Fruit fly (Drosophila melanogaster) whole organism, adult: Measurements from ENCODE around the gene pb.

Experiments used
- CG11617 ChIP-seq: fragments of 200-800 bp; sonication (Bioruptor generic); optimal IDR thresholded peaks from 2 replicates; lab custom pipeline; 2017; ENCODE audit warnings: mild to moderate bottlenecking, missing biosample characterization, missing genetic modification reagents, missing genetic modification characterization
- CG12768 ChIP-seq: fragments of 200-800 bp; sonication (Bioruptor generic); optimal IDR thresholded peaks from 2 replicates; lab custom pipeline; 2017; ENCODE audit warnings: missing biosample characterization, missing genetic modification characterization, mild to moderate bottlenecking, moderate library complexity, missing genetic modification reagents
- CG14711 ChIP-seq: fragments of 200-800 bp; sonication (Bioruptor generic); optimal IDR thresholded peaks from 2 replicates; lab custom pipeline; 2018; ENCODE audit warnings: missing biosample characterization, mild to moderate bottlenecking, missing genetic modification characterization, moderate library complexity
- CG1620 ChIP-seq: fragments of 200-800 bp; sonication (Bioruptor generic); optimal IDR thresholded peaks from 2 replicates; lab custom pipeline; 2016; ENCODE audit warnings: missing biosample characterization, missing genetic modification characterization
- CG33017 ChIP-seq: fragments of 200-800 bp; sonication (Bioruptor generic); optimal IDR thresholded peaks from 2 replicates; lab custom pipeline; 2018; ENCODE audit warnings: missing biosample characterization, mild to moderate bottlenecking, missing genetic modification characterization, moderate library complexity
- CG5204 ChIP-seq: fragments of 200-800 bp; sonication (Bioruptor generic); optimal IDR thresholded peaks from 2 replicates; lab custom pipeline; 2016; ENCODE audit warnings: missing biosample characterization, missing genetic modification characterization
- CG7045 ChIP-seq: fragments of 200-800 bp; sonication (Bioruptor generic); optimal IDR thresholded peaks from 2 replicates; lab custom pipeline; 2017; ENCODE audit warnings: missing biosample characterization, mild to moderate bottlenecking, missing genetic modification characterization
- CG7101 ChIP-seq: fragments of 200-800 bp; sonication (Bioruptor generic); optimal IDR thresholded peaks from 2 replicates; lab custom pipeline; 2018; ENCODE audit warnings: missing biosample characterization, mild to moderate bottlenecking, missing genetic modification characterization, moderate library complexity
- Clk ChIP-seq: fragments of 200-800 bp; sonication (Bioruptor generic); optimal IDR thresholded peaks from 2 replicates; lab custom pipeline; 2017; ENCODE audit warnings: missing biosample characterization, missing genetic modification characterization
- Crg-1 ChIP-seq: fragments of 200-800 bp; sonication (Bioruptor generic); optimal IDR thresholded peaks from 2 replicates; lab custom pipeline; 2016; ENCODE audit warnings: missing biosample characterization, missing genetic modification characterization
- Hr96 ChIP-seq: fragments of 200-800 bp; sonication (Bioruptor generic); optimal IDR thresholded peaks from 2 replicates; lab custom pipeline; 2016; ENCODE audit warnings: missing biosample characterization, missing genetic modification characterization
- Mnt ChIP-seq: fragments of 200-800 bp; sonication (Bioruptor generic); optimal IDR thresholded peaks from 2 replicates; lab custom pipeline; 2016; ENCODE audit warnings: missing biosample characterization, mild to moderate bottlenecking, missing genetic modification characterization
- bab1 ChIP-seq: fragments of 200-800 bp; sonication (Bioruptor generic); optimal IDR thresholded peaks from 3 replicates; lab custom pipeline; 2019; ENCODE audit warnings: missing biosample characterization, mild to moderate bottlenecking, missing genetic modification characterization, moderate library complexity
- cic ChIP-seq: fragments of 200-800 bp; sonication (Bioruptor generic); optimal IDR thresholded peaks from 2 replicates; lab custom pipeline; 2017; ENCODE audit warnings: missing biosample characterization, mild to moderate bottlenecking, missing genetic modification characterization, moderate library complexity
- cnc ChIP-seq, 2 experiments: fragments of >200 bp; optimal IDR thresholded peaks; 2 replicates each; lab custom pipeline; 2017
- kay ChIP-seq: fragments of 200-800 bp; sonication (Bioruptor generic); peaks from one replicate; lab custom pipeline; 2016; ENCODE audit warnings: missing biosample characterization, missing genetic modification characterization, borderline replicate concordance
- ovo ChIP-seq: fragments of 200-800 bp; sonication (Bioruptor generic); optimal IDR thresholded peaks from 2 replicates; lab custom pipeline; 2016; ENCODE audit warnings: missing biosample characterization, missing genetic modification characterization
- pad ChIP-seq: fragments of 200-800 bp; sonication (Bioruptor generic); optimal IDR thresholded peaks from 3 replicates; lab custom pipeline; 2017; ENCODE audit warnings: missing biosample characterization, missing genetic modification characterization, mild to moderate bottlenecking, moderate library complexity, missing genetic modification reagents
- tj ChIP-seq: fragments of 200-800 bp; sonication (Bioruptor generic); optimal IDR thresholded peaks from 3 replicates; lab custom pipeline; 2017; ENCODE audit warnings: missing biosample characterization, mild to moderate bottlenecking, missing genetic modification characterization, moderate library complexity
- toe ChIP-seq: fragments of 200-800 bp; sonication (Bioruptor generic); optimal IDR thresholded peaks from 2 replicates; lab custom pipeline; 2016; ENCODE audit warnings: missing biosample characterization, missing genetic modification characterization

pb gene

dm6 chr3R:6686428-6686827 is 55.4 kb downstream of the pb start, which contains the start of gene Ccp84Ag:
Ccp84Ag (plus strand) TSS chr3R:6686728.
- no peak for TF ChIP-seq pad (GFP tag; lab: Kevin White, UChicago)
- no peak for TF ChIP-seq bab1 (GFP tag; lab: Kevin White, UChicago)
- no peak for TF ChIP-seq CG33017 (tag; lab: Kevin White, UChicago)
- TF ChIP-seq CG1620 (GFP tag; lab: Kevin White, UChicago) = no peak
- TF ChIP-seq CG7101 (tag; lab: Kevin White, UChicago) = no peak
- TF ChIP-seq CG11617 (GFP tag; lab: Kevin White, UChicago) = no peak

- TF ChIP-seq kay (no peak), CG12768 (GFP tag; lab: Kevin White, UChicago) (no peak), bab1 (GFP tag; lab: Kevin White, UChicago) (no peak), Mnt (GFP tag; lab: Kevin White, UChicago) (no peak), CG7101 (tag; lab: Kevin White, UChicago) (no peak)
Measured at dm6 chr3R:6684145-6684544, 57.7 kb downstream of the pb start, which contains the start of gene Edg84A. Edg84A (plus strand) TSS chr3R:6684445.

- TF ChIP-seq tj (GFP tag; lab: Kevin White, UChicago) = no peak
- peak; percentile 7 for TF ChIP-seq kay
- no peak for TF ChIP-seq cnc (optimal IDR thresholded peaks at IDR 0.05; lab: Kevin White, UChicago)
- no peak for TF ChIP-seq Clk
- no peak for TF ChIP-seq toe (GFP tag; lab: Kevin White, UChicago)
Measured at dm6 chr3R:6683671-6684070, 58.2 kb downstream of the pb start.

dm6 chr3R:6683135-6683534 is 58.7 kb downstream of the pb start:
- TF ChIP-seq kay (no peak), toe (GFP tag; lab: Kevin White, UChicago) (no peak), pad (GFP tag; lab: Kevin White, UChicago) (peak; percentile 44), CG11617 (GFP tag; lab: Kevin White, UChicago) (no peak), CG7101 (tag; lab: Kevin White, UChicago) (no peak)

- TF ChIP-seq CG11617 (GFP tag; lab: Kevin White, UChicago) (no peak), Mnt (GFP tag; lab: Kevin White, UChicago) (no peak), pad (GFP tag; lab: Kevin White, UChicago) (no peak), CG7045 (GFP tag; lab: Kevin White, UChicago) (no peak), CG33017 (tag; lab: Kevin White, UChicago) (no peak), ovo (no peak), CG5204 (no peak), toe (GFP tag; lab: Kevin White, UChicago) (no peak), Hr96 (GFP tag; lab: Kevin White, UChicago) (no peak), CG14711 (no peak), CG7101 (tag; lab: Kevin White, UChicago) (no peak), bab1 (GFP tag; lab: Kevin White, UChicago) (no peak), cic (no peak), CG12768 (GFP tag; lab: Kevin White, UChicago) (no peak), kay (no peak), CG1620 (GFP tag; lab: Kevin White, UChicago) (no peak)
Measured at dm6 chr3R:6678480-6678879, 63.4 kb downstream of the pb start, which contains the start of gene lab. lab (minus strand) TSS chr3R:6678590.

- TF ChIP-seq Clk (no peak), pad (GFP tag; lab: Kevin White, UChicago) (no peak), CG14711 (no peak), Crg-1 (GFP tag; lab: Kevin White, UChicago) (no peak), kay (no peak)
Measured at dm6 chr3R:6674548-6674947, 67.3 kb downstream of the pb start.

- TF ChIP-seq toe (GFP tag; lab: Kevin White, UChicago) (no peak), Mnt (GFP tag; lab: Kevin White, UChicago) (no peak), Clk (no peak), pad (GFP tag; lab: Kevin White, UChicago) (no peak), CG14711 (no peak), CG5204 (no peak), CG7101 (tag; lab: Kevin White, UChicago) (no peak), cic (no peak), kay (no peak), CG7045 (GFP tag; lab: Kevin White, UChicago) (no peak), CG12768 (GFP tag; lab: Kevin White, UChicago) (no peak), Hr96 (GFP tag; lab: Kevin White, UChicago) (no peak), ovo (no peak), cnc (optimal IDR thresholded peaks at IDR 0.05; lab: Kevin White, UChicago) (no peak), Crg-1 (GFP tag; lab: Kevin White, UChicago) (no peak)
Measured at dm6 chr3R:6672303-6673007, 69.4 kb downstream of the pb start.
